Fruit fly (Drosophila melanogaster): ENCODE data around the gene CG7394.

Gene CG7394

dm6 chr3L:11552996-11553671, 8.7 kb upstream of the CG7394 start (continued):
- no peak for TF ChIP-seq cato (GFP tag; optimal IDR thresholded peaks at IDR 0.05; ENCODE audit: borderline replicate concordance)
- TF ChIP-seq CG33557 (GFP tag; optimal IDR thresholded peaks at IDR 0.05): no peak
- no peak for TF ChIP-seq maf-S (GFP tag; optimal IDR thresholded peaks at IDR 0.05)
- no peak for TF ChIP-seq hth (optimal IDR thresholded peaks at IDR 0.05)
- TF ChIP-seq Adf1 (GFP tag; IDR thresholded peaks at IDR 0.05): peak; percentile 84
- TF ChIP-seq CG18764 (GFP tag; optimal IDR thresholded peaks at IDR 0.05): no peak
- TF ChIP-seq CG17328 (GFP tag; IDR thresholded peaks at IDR 0.05): 0 out of 2 replicates have a peak, but pooled peaks have one; percentile 11
- TF ChIP-seq ems (GFP tag; optimal IDR thresholded peaks at IDR 0.05): no peak
- TF ChIP-seq CG42726 (GFP tag; IDR thresholded peaks at IDR 0.05; ENCODE audit: partially characterized antibody): peak; percentile 58; the same call in 1 of the 2 replicates
- TF ChIP-seq CG6765 (GFP tag; optimal IDR thresholded peaks at IDR 0.05): peak; percentile 48
- TF ChIP-seq br (optimal IDR thresholded peaks at IDR 0.05): no peak
- TF ChIP-seq fd64A (GFP tag; optimal IDR thresholded peaks at IDR 0.05): peak; percentile 6
- TF ChIP-seq CG10431 (GFP tag; optimal IDR thresholded peaks at IDR 0.05): no peak
- no peak for TF ChIP-seq CG31224 (GFP tag; IDR thresholded peaks at IDR 0.05)
- TF ChIP-seq pros (GFP tag; optimal IDR thresholded peaks at IDR 0.05): peak; percentile 90
- TF ChIP-seq hbn (GFP tag; IDR thresholded peaks at IDR 0.05; ENCODE audit: partially characterized antibody): peak; percentile 80
- no peak for TF ChIP-seq zfh1 (GFP tag; IDR thresholded peaks at IDR 0.05)
- TF ChIP-seq vnd (GFP tag; IDR thresholded peaks at IDR 0.05; ENCODE audit: partially characterized antibody): no peak
- no peak for TF ChIP-seq croc (GFP tag; conservative IDR thresholded peaks at IDR 0.05)
- no peak for TF ChIP-seq btn (GFP tag; optimal IDR thresholded peaks at IDR 0.05)
- TF ChIP-seq tap (tag; optimal IDR thresholded peaks at IDR 0.05): peak; percentile 18
- TF ChIP-seq Hmr (GFP tag; optimal IDR thresholded peaks at IDR 0.05): peak; percentile 63
- no peak for TF ChIP-seq CG18619 (GFP tag; optimal IDR thresholded peaks at IDR 0.05)
- TF ChIP-seq CG12219 (GFP tag; optimal IDR thresholded peaks at IDR 0.05): peak; percentile 47
- TF ChIP-seq Optix (GFP tag; IDR thresholded peaks at IDR 0.05): 0 out of 3 replicates have a peak, but pooled peaks have one; percentile 6
- peak; percentile 71 for TF ChIP-seq Drgx (GFP tag; IDR thresholded peaks at IDR 0.05)
- TF ChIP-seq pho (GFP tag; optimal IDR thresholded peaks at IDR 0.05): no peak
- TF ChIP-seq CG6689 (GFP tag; IDR thresholded peaks at IDR 0.05): 0 out of 2 replicates have a peak, but pooled peaks have one; percentile 34
- TF ChIP-seq shn (GFP tag; optimal IDR thresholded peaks at IDR 0.05): no peak
- TF ChIP-seq sisA (GFP tag; IDR thresholded peaks at IDR 0.05): no peak
- peak; percentile 96 for TF ChIP-seq yki (optimal IDR thresholded peaks at IDR 0.05)
- no peak for TF ChIP-seq CG14860 (GFP tag; IDR thresholded peaks at IDR 0.05; ENCODE audit: partially characterized antibody)
- TF ChIP-seq prd (optimal IDR thresholded peaks at IDR 0.05): no peak
- no peak for TF ChIP-seq prd (GFP tag; IDR thresholded peaks at IDR 0.05)
- TF ChIP-seq Ravus (GFP tag; IDR thresholded peaks at IDR 0.05): no peak
- no peak for TF ChIP-seq MESR4 (GFP tag; optimal IDR thresholded peaks at IDR 0.05)
- TF ChIP-seq Lpt (GFP tag; optimal IDR thresholded peaks at IDR 0.05): no peak

dm6 chr3L:11553672-11554068, 8.1 kb upstream of the CG7394 start:
- TF ChIP-seq CG4424 (GFP tag; optimal IDR thresholded peaks at IDR 0.05) (peak; percentile 98), trem (tag; optimal IDR thresholded peaks at IDR 0.05) (no peak)

dm6 chr3L:11554338-11554737, 7.5 kb upstream of the CG7394 start:
- TF ChIP-seq CG3065 (GFP tag; optimal IDR thresholded peaks at IDR 0.05): peak; percentile 73
- peak; percentile 74 for TF ChIP-seq CG1024 (GFP tag; IDR thresholded peaks at IDR 0.05)
- TF ChIP-seq abd-A (tag; optimal IDR thresholded peaks at IDR 0.05): no peak
- no peak for TF ChIP-seq Doc2 (GFP tag; IDR thresholded peaks at IDR 0.05)
- peak; percentile 69 for TF ChIP-seq Drgx (GFP tag; IDR thresholded peaks at IDR 0.05)
- peak; percentile 56; the same call in 1 of the 2 replicates for TF ChIP-seq CG32532 (GFP tag; IDR thresholded peaks at IDR 0.05)
- peak; percentile 86 for TF ChIP-seq unpg (GFP tag; optimal IDR thresholded peaks at IDR 0.05)
- TF ChIP-seq Fer2 (tag; optimal IDR thresholded peaks at IDR 0.05): no peak
- no peak for TF ChIP-seq HLHmδ (GFP tag; optimal IDR thresholded peaks at IDR 0.05)
- peak; percentile 68 for TF ChIP-seq CG14441 (GFP tag; IDR thresholded peaks at IDR 0.05)
- no peak for TF ChIP-seq Lim3 (GFP tag; IDR thresholded peaks at IDR 0.05)
- TF ChIP-seq CG34224 (GFP tag; IDR thresholded peaks at IDR 0.05; ENCODE audit: partially characterized antibody): no peak
- peak; percentile 80 for TF ChIP-seq CG7556 (GFP tag; optimal IDR thresholded peaks at IDR 0.05)
- TF ChIP-seq oc (tag; optimal IDR thresholded peaks at IDR 0.05): peak; percentile 80

Measured in whole organism, embryonic.